Worm (Caenorhabditis elegans): ENCODE data around the gene otpl-2.

The otpl-2 gene

DNA sequence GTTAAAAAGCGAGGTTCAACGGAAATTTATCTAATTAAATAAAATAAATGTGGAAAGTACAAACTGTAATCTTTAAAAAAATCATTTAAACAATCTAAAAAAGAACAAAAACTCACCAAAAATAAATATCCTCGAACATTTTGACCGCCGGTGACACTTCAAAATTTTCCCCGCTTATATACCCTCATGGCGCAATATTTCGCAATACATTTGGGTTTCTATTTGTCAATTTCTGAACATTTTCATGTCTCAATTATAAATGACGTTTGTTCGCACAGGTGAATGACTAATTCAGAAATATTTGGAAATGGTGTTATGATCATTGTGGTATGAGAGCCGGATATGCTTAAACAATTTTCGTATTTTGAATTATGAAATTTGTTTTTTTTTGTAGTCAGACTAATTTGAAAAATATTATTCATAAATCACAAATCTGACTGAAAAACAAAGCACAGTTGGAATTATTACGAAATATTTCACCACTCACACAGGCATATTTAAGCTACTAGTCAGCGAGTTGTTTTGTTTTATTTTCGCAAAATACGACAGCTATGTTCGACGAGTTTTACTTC lies 31.6 kb upstream of the otpl-2 start, which contains the start of the genes C49G7.10 and irg-2:
C49G7.10 (minus strand) TSS at position 169 of the 572 bp plus-strand sequence.
irg-2 (plus strand) TSS at position 329 of the 572 bp plus-strand sequence.
- TF ChIP-seq hmbx-1 (tag; optimal IDR thresholded peaks at IDR 0.05) (no peak), tbx-11 (GFP tag; IDR thresholded peaks at IDR 0.05) (no peak), F13C5.2 (tag; optimal IDR thresholded peaks at IDR 0.05) (no peak), hmg-4 (GFP tag; optimal IDR thresholded peaks at IDR 0.05) (no peak), ama-1 (optimal IDR thresholded peaks at IDR 0.05) (no peak)

DNA sequence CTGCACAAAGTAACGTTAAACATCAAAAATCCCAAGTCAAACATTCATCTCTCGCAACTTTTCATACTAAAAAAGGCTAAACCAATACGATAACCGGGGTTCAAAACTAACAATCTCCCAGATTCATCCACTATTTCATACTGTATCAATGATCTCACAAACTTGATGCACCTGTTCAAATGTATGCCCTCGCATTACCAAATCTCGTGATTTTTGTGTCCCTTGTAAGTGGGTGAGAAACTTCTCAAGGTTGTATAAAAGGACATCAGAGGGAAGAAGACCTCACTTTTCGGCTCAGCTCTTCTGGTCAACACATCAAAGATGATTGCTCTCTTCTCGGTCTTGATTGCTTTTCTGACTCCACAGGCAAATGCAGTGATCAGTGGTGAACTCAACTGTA lies 29.9 kb upstream of the otpl-2 start, which contains the start of gene phat-3:
phat-3 (plus strand) TSS at position 301 of the 400 bp plus-strand sequence.
- no peak for TF ChIP-seq sea-1 (GFP tag; conservative IDR thresholded peaks at IDR 0.05)

DNA sequence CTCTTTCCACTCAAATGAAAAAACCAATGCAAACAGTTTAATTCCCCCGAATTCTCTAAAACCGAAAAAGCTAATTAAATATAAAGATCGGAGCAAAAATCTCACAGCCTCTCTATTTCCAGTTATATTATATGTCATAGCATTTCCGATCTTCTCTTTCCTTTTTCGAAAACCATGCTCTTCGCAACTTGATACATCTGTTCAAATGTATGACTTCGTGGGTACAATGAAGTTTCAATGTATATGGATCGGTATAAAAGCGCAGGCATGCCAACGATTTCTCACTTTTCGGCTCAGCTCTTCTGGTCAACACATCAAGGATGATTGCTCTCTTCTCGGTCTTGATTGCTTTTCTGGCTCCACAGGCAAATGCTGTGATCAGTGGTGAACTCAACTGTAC lies 27.4 kb upstream of the otpl-2 start, which contains the start of gene phat-7:
phat-7 (plus strand) TSS at position 301 of the 400 bp plus-strand sequence.
- TF ChIP-seq aly-1 (tag; optimal IDR thresholded peaks at IDR 0.05), result no peak
- no peak for TF ChIP-seq B0310.2 (tag; optimal IDR thresholded peaks at IDR 0.05)
- no peak for TF ChIP-seq flt-1 (GFP tag; IDR thresholded peaks at IDR 0.05)
- no peak for TF ChIP-seq tbx-37 (GFP tag; conservative IDR thresholded peaks at IDR 0.05)
- no peak for TF ChIP-seq sea-1 (GFP tag; conservative IDR thresholded peaks at IDR 0.05)
- TF ChIP-seq ama-1 (optimal IDR thresholded peaks at IDR 0.05), result no peak
- TF ChIP-seq ceh-13 (GFP tag; optimal IDR thresholded peaks at IDR 0.05), result no peak
- TF ChIP-seq pes-1 (GFP tag; IDR thresholded peaks at IDR 0.05), result no peak
- TF ChIP-seq hmg-4 (GFP tag; optimal IDR thresholded peaks at IDR 0.05), result no peak
- no peak for TF ChIP-seq scrt-1 (GFP tag; IDR thresholded peaks at IDR 0.05)

DNA sequence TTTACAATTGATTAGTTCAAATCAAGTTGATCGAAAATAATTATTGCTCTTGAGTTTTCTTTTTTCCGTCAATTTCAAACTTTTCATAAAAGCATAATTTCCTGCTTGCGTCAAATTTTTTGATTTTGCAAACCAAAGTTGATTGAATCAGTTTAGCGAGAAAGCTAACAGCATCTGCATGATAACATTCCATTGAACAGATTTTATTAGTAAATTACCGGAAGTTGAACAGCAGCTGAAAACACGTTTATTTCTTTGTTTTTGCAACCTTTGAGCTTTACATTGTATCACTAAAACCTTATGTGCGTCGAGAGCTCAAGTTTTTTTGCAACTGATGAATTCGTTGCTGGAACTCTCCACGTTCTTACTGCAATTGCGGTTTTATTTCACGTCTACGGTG lies 26.0 kb upstream of the otpl-2 start, which contains the start of gene srh-169:
srh-169 (plus strand) TSS at position 301 of the 400 bp plus-strand sequence.
- TF ChIP-seq pes-1 (GFP tag; IDR thresholded peaks at IDR 0.05), result no peak
- no peak for TF ChIP-seq F13C5.2 (tag; optimal IDR thresholded peaks at IDR 0.05)
- no peak for TF ChIP-seq scrt-1 (GFP tag; IDR thresholded peaks at IDR 0.05)
- no peak for TF ChIP-seq B0310.2 (tag; optimal IDR thresholded peaks at IDR 0.05)
- no peak for TF ChIP-seq ama-1 (optimal IDR thresholded peaks at IDR 0.05)
- TF ChIP-seq tbx-11 (GFP tag; IDR thresholded peaks at IDR 0.05), result no peak
- no peak for TF ChIP-seq ceh-36 (tag; optimal IDR thresholded peaks at IDR 0.05)
- no peak for TF ChIP-seq hmg-4 (GFP tag; optimal IDR thresholded peaks at IDR 0.05)
- no peak for TF ChIP-seq sea-1 (GFP tag; conservative IDR thresholded peaks at IDR 0.05)
- TF ChIP-seq tra-4 (tag; optimal IDR thresholded peaks at IDR 0.05), result no peak
- TF ChIP-seq ets-7 (tag; optimal IDR thresholded peaks at IDR 0.05), result no peak
- no peak for TF ChIP-seq hnd-1 (tag; optimal IDR thresholded peaks at IDR 0.05)
- no peak for TF ChIP-seq ceh-13 (GFP tag; optimal IDR thresholded peaks at IDR 0.05)
- no peak for TF ChIP-seq flt-1 (GFP tag; IDR thresholded peaks at IDR 0.05)

DNA sequence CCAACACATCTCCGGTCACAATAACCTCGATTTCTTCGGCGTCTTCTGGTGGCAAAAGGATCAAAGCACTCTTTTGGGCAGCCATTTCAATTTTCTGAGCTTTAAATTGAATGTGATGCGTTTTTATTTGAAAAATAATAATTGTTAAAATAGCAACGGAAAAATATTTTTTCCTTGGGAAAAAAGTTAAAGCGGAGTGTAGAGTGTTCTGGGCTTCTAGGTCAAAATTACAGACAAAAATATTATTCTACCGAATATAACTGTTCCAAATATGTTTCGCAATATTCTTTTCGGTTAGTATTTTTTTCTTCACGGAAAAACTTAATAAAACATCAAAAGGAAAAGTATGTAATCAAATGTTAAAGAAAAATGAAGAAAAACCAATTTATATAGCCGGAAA lies 18.5 kb upstream of the otpl-2 start, which contains the start of gene djr-1.2:
djr-1.2 (minus strand) TSS at position 101 of the 400 bp plus-strand sequence.
- TF ChIP-seq tra-4 (tag; optimal IDR thresholded peaks at IDR 0.05), result no peak
- no peak for TF ChIP-seq scrt-1 (GFP tag; IDR thresholded peaks at IDR 0.05)
- no peak for TF ChIP-seq ceh-13 (GFP tag; optimal IDR thresholded peaks at IDR 0.05)
- no peak for TF ChIP-seq tbx-11 (GFP tag; IDR thresholded peaks at IDR 0.05)
- no peak for TF ChIP-seq tbx-37 (GFP tag; conservative IDR thresholded peaks at IDR 0.05)
- no peak for TF ChIP-seq hmg-4 (GFP tag; optimal IDR thresholded peaks at IDR 0.05)
- TF ChIP-seq B0310.2 (tag; optimal IDR thresholded peaks at IDR 0.05), result no peak
- no peak for TF ChIP-seq F13C5.2 (tag; optimal IDR thresholded peaks at IDR 0.05)
- no peak for TF ChIP-seq ets-7 (tag; optimal IDR thresholded peaks at IDR 0.05)
- TF ChIP-seq flt-1 (GFP tag; IDR thresholded peaks at IDR 0.05), result no peak
- no peak for TF ChIP-seq hnd-1 (tag; optimal IDR thresholded peaks at IDR 0.05)
- no peak for TF ChIP-seq hmbx-1 (tag; optimal IDR thresholded peaks at IDR 0.05)
- no peak for TF ChIP-seq ama-1 (optimal IDR thresholded peaks at IDR 0.05)
- no peak for TF ChIP-seq ceh-36 (tag; optimal IDR thresholded peaks at IDR 0.05)

DNA sequence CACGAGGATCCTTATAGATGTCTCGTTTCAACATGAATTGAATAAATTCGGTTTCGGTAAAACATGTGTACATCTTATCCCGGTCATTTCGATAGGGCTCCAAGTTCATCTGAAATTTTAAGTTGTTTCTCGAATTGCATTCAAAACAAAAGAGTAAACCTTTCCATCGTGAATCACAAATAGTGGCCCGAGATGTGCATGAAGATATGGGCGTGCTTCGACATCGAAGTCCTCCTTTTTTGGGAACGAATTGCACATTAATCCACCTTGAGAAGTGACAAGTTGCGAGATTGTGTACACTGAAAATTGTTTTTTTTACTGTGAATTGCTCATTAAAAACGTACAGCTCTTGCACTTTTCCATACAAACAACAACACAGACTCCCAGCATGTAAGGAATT lies 17.4 kb upstream of the otpl-2 start:
- TF ChIP-seq ceh-36 (tag; optimal IDR thresholded peaks at IDR 0.05) (no peak), hmbx-1 (tag; optimal IDR thresholded peaks at IDR 0.05) (no peak), aly-1 (tag; optimal IDR thresholded peaks at IDR 0.05) (no peak), ets-7 (tag; optimal IDR thresholded peaks at IDR 0.05) (no peak), sea-1 (GFP tag; conservative IDR thresholded peaks at IDR 0.05) (no peak), hmg-4 (GFP tag; optimal IDR thresholded peaks at IDR 0.05) (no peak), scrt-1 (GFP tag; IDR thresholded peaks at IDR 0.05) (no peak), tbx-37 (GFP tag; conservative IDR thresholded peaks at IDR 0.05) (no peak), hnd-1 (tag; optimal IDR thresholded peaks at IDR 0.05) (no peak)

DNA sequence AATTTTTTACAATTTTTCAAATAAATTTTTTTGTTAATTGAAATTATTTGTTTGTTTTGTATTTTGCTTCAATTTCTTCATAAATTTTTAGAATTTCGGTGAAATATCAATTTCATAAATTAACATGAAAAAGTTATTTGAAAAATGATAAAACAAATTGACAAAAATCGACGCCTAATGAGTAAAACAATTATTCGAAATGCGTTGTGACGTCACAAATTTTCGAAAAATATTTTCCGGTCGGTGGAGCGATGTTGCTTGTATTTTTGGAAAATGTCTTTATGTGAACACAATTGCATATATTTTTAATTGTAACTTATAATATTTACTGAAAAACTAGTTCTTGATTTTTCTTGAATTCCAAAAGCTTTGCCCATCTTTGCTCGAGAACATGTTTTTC lies 7.0 kb downstream of the otpl-2 start:
- TF ChIP-seq hnd-1 (tag; optimal IDR thresholded peaks at IDR 0.05), result no peak
- no peak for TF ChIP-seq B0310.2 (tag; optimal IDR thresholded peaks at IDR 0.05)
- no peak for TF ChIP-seq pes-1 (GFP tag; IDR thresholded peaks at IDR 0.05)
- no peak for TF ChIP-seq hmbx-1 (tag; optimal IDR thresholded peaks at IDR 0.05)
- TF ChIP-seq ceh-36 (tag; optimal IDR thresholded peaks at IDR 0.05), result no peak
- no peak for TF ChIP-seq tra-4 (tag; optimal IDR thresholded peaks at IDR 0.05)
- no peak for TF ChIP-seq scrt-1 (GFP tag; IDR thresholded peaks at IDR 0.05)
- no peak for TF ChIP-seq sea-1 (GFP tag; conservative IDR thresholded peaks at IDR 0.05)
- no peak for TF ChIP-seq F13C5.2 (tag; optimal IDR thresholded peaks at IDR 0.05)
- TF ChIP-seq flt-1 (GFP tag; IDR thresholded peaks at IDR 0.05), result no peak

DNA sequence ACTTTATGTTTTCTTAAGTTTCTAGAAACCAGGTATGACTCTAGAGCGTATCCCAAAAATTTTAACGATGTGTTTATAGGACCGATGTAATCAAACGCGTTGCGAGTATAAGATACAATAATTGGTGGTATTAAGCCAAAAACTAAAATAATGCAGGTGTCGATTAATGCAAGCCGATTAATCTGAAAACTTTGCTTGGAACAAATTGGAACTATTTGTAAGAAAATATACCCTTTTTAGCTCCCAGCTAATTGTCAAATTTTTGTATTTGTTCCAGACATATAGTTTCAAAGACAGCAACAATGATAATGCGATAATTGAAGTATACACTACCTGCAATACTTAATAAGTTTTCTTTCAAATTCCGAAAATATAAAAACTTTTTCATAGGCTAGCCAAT lies 7.7 kb downstream of the otpl-2 start, which contains the start of gene srh-211:
srh-211 (minus strand) TSS at position 101 of the 400 bp plus-strand sequence.
- TF ChIP-seq hnd-1 (tag; optimal IDR thresholded peaks at IDR 0.05), result no peak
- no peak for TF ChIP-seq ceh-36 (tag; optimal IDR thresholded peaks at IDR 0.05)
- TF ChIP-seq hmg-4 (GFP tag; optimal IDR thresholded peaks at IDR 0.05), result no peak
- no peak for TF ChIP-seq B0310.2 (tag; optimal IDR thresholded peaks at IDR 0.05)
- TF ChIP-seq ets-7 (tag; optimal IDR thresholded peaks at IDR 0.05), result no peak
- no peak for TF ChIP-seq tbx-37 (GFP tag; conservative IDR thresholded peaks at IDR 0.05)
- TF ChIP-seq pes-1 (GFP tag; IDR thresholded peaks at IDR 0.05), result no peak
- no peak for TF ChIP-seq tra-4 (tag; optimal IDR thresholded peaks at IDR 0.05)
- no peak for TF ChIP-seq aly-1 (tag; optimal IDR thresholded peaks at IDR 0.05)
- no peak for TF ChIP-seq hmbx-1 (tag; optimal IDR thresholded peaks at IDR 0.05)
- no peak for TF ChIP-seq sea-1 (GFP tag; conservative IDR thresholded peaks at IDR 0.05)
- TF ChIP-seq flt-1 (GFP tag; IDR thresholded peaks at IDR 0.05), result no peak
- TF ChIP-seq scrt-1 (GFP tag; IDR thresholded peaks at IDR 0.05), result no peak
- no peak for TF ChIP-seq ama-1 (optimal IDR thresholded peaks at IDR 0.05)
- no peak for TF ChIP-seq F13C5.2 (tag; optimal IDR thresholded peaks at IDR 0.05)
- no peak for TF ChIP-seq ceh-13 (GFP tag; optimal IDR thresholded peaks at IDR 0.05)
- no peak for TF ChIP-seq tbx-11 (GFP tag; IDR thresholded peaks at IDR 0.05)

Measured in whole organism, early embryonic.